Fruit fly (Drosophila melanogaster) ovary, adult (tissue): ENCODE results near the gene CG12617.

Source experiments
- CG17801 ChIP-seq: fragments of 200-800 bp; optimal IDR thresholded peaks from 2 replicates; lab custom pipeline; 2019; ENCODE audit warnings: missing biosample characterization, mild to moderate bottlenecking, missing genetic modification characterization, moderate library complexity; ENCODE audit not compliant: partially characterized antibody

Gene CG12617

DNA sequence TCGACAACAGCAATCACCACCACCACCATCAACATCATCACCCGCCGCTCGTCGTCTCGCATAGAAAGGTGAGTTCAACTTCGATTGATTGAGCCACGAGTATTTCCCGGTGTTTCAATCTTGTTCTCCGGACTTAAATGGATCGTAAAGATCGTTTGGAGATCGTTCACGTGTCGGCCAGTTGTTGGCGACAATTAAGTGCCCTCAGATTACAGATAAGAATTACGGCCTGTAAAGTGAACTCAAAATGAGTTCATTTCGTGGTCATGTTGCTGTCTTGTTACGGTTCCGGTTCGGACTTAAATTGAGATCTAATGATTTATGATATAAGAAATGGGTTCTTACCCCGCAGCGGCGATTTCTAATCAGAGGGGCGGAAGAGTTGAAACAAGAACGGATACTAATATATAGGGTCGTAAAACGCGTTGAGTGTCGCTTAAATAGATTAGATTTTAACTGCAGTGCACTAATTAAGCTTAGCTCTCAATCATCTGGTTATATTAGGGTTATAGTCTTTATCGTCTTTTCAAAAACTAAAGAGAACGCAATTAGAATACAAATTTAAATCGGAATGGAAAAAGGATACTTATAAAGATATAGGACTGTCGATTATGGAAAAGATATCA, 27.6 kb downstream of the CG12617 start:
- no peak for TF ChIP-seq CG17801 (GFP tag; lab: Kevin White, UChicago)

DNA sequence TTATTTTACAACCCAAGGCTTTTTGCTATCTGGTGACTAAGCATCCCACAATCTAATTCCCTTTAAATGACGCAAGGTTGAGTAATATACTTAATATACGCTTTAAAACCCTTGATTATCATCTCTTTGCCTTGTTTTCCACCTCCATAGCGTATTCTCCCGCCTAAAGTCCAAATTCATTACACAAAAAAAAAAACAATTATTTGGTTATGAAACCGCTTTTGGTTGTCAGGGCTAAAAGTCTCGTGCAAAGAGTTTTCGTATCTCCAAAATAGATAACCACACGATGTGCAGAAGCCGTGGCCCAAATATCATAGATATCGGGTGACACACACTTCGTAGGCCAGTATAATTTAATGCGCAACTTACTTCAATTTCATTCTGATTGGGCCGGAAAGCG, 30.9 kb downstream of the CG12617 start:
- no peak for TF ChIP-seq CG17801 (GFP tag; lab: Kevin White, UChicago)

DNA sequence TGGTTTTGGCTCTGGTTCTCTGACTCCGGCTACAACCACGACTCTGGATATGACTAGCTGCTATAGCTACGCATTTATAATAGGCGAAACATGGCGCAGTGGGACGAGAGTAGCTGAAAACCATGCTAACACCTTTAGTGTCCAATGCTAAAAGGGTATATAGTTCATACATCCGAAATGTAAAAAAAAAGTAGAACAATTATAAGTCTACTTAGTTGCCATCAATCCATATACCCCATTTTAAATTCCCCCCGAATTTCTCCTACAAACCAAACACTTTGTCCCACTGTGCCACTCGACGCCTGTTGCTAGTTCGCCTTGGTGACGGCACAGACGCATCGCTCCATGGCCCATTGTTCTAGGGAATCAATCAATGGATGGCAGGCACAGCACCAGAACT, 31.8 kb downstream of the CG12617 start:
- no peak for TF ChIP-seq CG17801 (GFP tag; lab: Kevin White, UChicago)

DNA sequence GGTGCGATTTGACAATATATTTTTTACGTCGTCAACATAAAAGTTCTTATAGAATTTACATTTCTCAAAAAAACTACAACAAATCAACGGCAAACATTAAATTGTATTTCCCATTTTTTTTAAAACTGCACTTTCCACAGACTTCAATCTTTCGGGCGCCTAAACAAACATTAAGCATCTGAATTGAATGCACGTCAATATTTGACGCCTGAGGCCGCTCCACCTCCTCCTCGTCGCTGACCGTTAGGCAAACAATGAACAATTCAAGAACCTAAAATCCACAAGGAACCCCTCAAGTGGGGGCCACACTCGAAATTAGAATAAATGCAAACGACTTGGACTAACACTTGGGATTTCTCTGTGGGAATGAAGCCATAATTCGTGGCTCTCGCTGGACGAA, 32.9 kb downstream of the CG12617 start:
- TF ChIP-seq CG17801 (GFP tag; lab: Kevin White, UChicago), result no peak

DNA sequence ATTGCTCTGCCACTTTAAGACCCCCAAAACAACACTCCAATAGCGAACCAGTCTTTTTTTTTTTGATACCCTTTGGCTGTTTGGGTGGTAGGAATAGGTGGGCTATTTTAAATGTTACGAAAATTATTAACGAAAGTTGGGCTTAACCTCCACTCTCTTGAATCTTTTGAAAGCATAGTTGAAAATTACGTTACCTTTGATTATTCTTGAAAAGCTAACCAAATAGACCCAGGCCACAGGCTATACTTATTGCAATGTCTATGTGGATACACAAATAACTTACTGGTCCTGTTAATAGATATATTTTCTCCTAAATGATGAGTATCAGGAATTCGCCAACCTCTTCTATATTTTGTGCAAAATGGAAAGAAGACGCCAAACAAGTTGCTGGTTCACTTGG, 33.5 kb downstream of the CG12617 start:
- TF ChIP-seq CG17801 (GFP tag; lab: Kevin White, UChicago), result no peak

DNA sequence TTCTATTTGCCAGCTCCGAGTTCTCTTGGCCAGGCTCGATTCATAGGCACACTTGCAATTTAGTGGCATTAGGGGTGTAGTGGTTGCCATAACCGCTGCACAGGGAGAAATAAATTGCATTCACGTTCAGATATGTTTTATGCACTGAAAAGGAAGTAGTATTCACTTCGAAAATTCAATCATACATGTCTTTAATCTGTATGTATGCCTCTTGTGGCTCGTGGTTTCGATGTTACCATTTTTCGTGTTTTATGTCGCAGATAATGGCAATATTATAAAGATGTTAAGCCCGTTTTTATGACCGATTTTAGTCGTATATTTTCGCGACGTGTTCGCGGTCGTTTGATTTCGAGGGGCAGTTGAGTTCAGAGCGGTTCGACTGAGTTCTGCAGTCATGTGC, 34.1 kb downstream of the CG12617 start:
- TF ChIP-seq CG17801 (GFP tag; lab: Kevin White, UChicago), result no peak

DNA sequence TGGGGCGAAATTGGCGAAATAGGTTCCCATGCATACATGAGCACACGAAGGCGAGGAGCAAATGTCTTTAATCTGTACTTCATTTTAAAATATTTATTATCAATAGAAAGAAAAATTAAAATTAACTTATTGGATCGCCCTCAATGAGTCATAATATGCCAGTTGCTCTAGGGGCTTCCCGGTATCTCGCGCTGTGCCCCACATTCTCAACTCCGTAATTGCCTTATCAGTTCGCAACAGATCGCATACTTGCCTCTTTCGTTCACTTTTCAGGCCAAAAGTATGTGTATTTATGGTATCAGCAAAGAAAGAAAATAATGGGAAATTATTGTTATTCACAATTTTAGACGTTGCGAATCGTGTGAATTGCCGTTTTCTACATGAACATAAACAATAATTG, 35.1 kb downstream of the CG12617 start:
- no peak for TF ChIP-seq CG17801 (GFP tag; lab: Kevin White, UChicago)

DNA sequence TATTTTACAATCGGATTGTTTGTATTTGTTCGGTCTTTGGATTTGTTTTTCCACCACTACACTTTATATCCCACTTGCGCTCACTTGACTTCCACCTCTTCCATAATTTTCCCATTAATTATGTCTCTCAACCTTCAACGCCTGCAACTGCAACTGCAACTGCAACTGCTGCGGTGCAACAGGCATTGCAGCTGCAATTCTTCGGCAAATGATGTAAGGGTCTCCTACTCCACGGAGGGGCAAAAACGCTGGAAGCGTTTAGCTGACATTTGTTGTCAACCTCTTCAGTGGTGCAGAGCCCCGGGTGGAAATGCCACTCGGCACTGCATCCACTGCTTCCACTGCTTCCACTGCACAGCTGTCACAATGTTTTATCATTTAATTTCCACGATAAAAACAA, 38.5 kb downstream of the CG12617 start:
- no peak for TF ChIP-seq CG17801 (GFP tag; lab: Kevin White, UChicago)

DNA sequence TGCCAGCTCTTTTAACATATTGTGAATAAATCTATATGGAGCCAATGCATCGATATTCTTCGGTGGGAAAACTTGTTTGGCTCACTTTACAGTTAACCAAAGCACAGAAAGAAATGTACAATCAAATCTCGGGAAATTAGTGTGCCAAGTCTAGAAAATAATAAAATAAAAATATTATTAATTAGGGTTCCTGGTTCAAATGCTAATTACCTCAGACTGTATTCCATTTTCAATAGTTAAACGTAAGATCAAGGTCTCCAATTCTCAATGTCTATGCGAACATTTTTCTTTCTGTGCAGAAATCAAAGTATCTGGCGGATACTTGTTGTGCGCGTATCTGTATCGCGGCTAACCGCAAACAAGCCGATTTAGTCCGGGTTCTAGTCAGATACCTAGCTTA, 40.4 kb downstream of the CG12617 start:
- TF ChIP-seq CG17801 (GFP tag; lab: Kevin White, UChicago), result no peak

DNA sequence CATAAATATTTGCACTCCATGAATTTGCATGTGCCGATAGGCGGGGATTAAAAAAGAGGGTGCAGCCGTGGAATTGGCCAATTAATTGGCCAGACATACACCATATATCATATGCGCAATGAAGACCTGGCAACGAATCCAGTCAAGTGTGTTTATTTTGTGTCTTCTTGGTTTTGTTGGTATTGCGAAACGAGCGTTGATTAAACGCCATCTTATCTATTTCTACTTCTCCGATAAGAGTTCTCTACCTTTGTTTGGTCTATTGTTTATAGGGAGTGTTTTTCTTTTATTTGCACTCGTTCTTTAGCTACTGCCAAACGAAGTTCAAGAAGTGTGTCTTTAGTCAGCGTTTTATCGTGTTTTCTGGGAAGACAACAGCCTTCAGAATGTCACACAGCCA, 43.3 kb downstream of the CG12617 start:
- TF ChIP-seq CG17801 (GFP tag; lab: Kevin White, UChicago), result no peak

DNA sequence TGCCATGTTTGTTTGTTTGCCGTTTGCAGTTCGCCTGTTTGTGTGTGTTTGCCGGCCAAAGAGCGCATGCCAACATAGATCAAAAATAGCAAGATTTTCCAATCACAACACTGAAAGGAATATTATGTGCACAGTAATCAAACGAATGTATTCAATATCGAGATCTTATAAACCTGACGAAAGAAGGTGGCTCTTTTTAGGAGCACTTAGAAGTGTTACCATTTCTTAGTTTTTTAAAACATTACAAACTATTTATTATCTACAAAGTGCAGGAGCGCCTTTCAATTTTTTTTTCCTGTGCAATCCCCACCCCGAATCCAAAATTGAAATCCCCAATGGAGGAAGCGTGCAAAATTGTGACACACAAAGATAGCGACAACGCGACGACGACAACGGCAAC, 46.1 kb downstream of the CG12617 start:
- no peak for TF ChIP-seq CG17801 (GFP tag; lab: Kevin White, UChicago)

DNA sequence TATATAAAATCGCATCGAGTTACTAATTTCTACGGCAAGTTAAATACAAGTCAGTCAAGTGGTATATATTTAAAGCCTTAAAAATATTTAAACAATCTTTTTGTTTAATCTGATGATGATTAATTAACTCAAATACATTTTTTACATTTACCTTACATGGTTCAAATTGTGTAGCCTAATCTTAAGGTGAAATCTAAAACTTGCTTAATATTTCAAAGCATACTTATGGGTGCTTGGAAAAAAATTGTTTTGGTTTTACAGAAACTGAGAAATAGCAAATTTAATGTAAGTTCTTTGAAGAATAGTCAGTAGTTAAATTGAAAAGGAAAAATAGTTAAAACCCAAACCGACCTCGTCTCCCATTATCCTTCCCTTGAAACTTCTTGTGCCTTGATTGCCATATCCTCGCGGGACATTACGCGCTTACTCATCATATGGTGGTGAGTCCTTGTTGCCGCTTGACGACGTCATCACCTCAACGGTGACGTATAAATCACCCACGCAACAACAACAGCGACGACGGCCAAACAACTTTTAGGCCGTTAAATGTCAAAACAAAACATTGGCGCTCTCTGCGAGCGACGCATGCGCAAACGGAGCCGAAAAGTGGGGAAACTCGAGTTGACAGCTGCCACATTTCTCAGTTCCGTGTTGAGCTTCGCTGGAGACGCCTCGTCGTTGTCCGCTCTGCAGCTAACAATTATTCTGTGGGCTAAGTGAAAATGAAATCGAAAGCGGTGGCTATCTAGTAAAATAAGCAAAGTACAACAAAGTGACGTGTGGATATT, 46.9 kb downstream of the CG12617 start:
- no peak for TF ChIP-seq CG17801 (GFP tag; lab: Kevin White, UChicago)

DNA sequence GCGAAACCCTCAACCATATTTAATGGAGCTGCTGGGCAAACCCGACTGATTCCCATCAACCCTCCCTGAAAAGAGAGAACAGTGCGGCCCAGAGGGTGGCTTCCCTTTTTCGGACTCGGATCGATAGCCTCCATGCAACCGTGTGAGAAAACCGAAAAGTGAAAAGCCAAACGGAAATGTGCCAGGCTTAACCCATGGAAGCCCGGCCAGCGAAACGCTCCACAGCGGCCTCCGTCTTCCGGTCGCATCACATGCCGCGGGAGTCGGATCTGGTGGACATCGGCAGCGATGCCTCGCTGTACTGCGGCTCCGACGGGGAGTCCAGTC, 47.5 kb downstream of the CG12617 start:
- no peak for TF ChIP-seq CG17801 (GFP tag; lab: Kevin White, UChicago)
